Fruit fly (Drosophila melanogaster): ENCODE data around the gene MED31.

DNA sequence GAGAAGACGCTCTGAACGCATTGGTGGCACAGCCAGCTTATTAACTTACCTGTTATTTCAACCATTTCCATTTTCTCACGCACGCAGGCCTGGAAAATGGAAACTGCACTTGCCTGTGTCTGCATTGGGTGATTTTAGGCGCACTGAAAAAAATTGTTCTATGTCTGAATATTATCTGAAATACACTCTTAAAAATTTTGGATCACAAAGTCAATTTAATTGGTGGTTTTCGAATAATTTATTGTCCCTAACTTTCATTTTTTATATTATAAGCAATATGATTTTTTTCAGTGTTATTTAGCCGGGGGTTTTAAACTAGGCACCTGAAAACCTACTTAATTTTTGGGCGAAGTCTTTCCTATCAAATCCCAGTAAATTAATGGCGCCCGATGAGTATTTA lies 21.3 kb downstream of the MED31 start:
- TF ChIP-seq CG8478 (optimal IDR thresholded peaks at IDR 0.05) (no peak), CTCF (optimal IDR thresholded peaks at IDR 0.05) (no peak)
